Fruit fly (Drosophila melanogaster) whole organism, adult: ENCODE data around the gene Obp99b.

Experiments used
- CG11617 ChIP-seq: fragments of 200-800 bp; sonication (Bioruptor generic); optimal IDR thresholded peaks from 2 replicates; lab custom pipeline; 2017; ENCODE audit warnings: mild to moderate bottlenecking, missing biosample characterization, missing genetic modification reagents, missing genetic modification characterization
- Mnt ChIP-seq: fragments of 200-800 bp; sonication (Bioruptor generic); optimal IDR thresholded peaks from 2 replicates; lab custom pipeline; 2016; ENCODE audit warnings: missing biosample characterization, mild to moderate bottlenecking, missing genetic modification characterization
- pad ChIP-seq: fragments of 200-800 bp; sonication (Bioruptor generic); optimal IDR thresholded peaks from 3 replicates; lab custom pipeline; 2017; ENCODE audit warnings: missing biosample characterization, missing genetic modification characterization, mild to moderate bottlenecking, moderate library complexity, missing genetic modification reagents
- tj ChIP-seq: fragments of 200-800 bp; sonication (Bioruptor generic); optimal IDR thresholded peaks from 3 replicates; lab custom pipeline; 2017; ENCODE audit warnings: missing biosample characterization, mild to moderate bottlenecking, missing genetic modification characterization, moderate library complexity

DNA sequence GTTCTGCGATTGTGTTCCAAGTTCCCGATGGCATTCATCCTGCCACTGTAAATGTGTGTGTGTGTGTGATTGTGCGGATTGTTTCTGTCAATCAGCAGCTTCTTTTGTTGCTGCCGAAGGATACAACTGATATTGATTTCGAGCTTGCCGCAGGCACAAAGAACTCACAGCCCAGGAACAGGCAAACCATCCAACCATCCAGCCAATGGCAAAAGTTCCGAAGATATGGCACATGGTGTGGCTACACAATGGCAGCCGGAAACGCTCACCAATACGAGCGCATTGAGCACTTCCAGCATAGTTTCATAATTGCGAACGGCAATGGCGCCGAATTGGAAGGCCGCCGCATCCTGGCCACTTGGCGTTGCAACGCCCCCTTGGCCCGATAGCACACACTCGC is 15.0 kb downstream of the Obp99b start:
- TF ChIP-seq CG11617 (GFP tag; lab: Kevin White, UChicago), result no peak
- TF ChIP-seq tj (GFP tag; lab: Kevin White, UChicago), result no peak
- TF ChIP-seq pad (GFP tag; lab: Kevin White, UChicago), result no peak
- TF ChIP-seq Mnt, result no peak
